Worm (Caenorhabditis elegans): ENCODE results near the gene trxr-2.

Gene trxr-2

DNA sequence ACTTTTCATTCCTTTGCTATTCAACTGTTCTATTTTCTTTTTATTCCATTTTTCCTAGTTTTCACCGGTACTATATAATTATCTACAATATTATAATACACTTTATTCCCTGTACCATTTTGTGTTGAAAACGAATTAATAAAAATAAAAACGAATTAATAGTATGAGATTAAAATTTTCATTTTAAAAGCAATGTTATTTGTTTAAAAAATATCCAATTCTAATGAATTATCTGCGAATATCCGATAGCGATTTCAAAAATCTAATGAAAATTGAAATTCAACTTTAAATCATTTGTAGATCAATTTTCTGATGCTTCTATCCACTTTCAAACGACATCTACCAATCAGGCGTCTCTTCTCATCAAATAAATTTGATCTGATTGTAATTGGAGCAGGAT, at the start of gene trxr-2:
trxr-2 (plus strand) TSS at position 301 of the 400 bp plus-strand sequence.
- TF ChIP-seq Y22D7AL.16 (tag; optimal IDR thresholded peaks at IDR 0.05) (no peak), ceh-18 (tag; optimal IDR thresholded peaks at IDR 0.05) (no peak), F13H6.1 (tag; optimal IDR thresholded peaks at IDR 0.05) (no peak), zip-5 (tag; optimal IDR thresholded peaks at IDR 0.05) (no peak)

DNA sequence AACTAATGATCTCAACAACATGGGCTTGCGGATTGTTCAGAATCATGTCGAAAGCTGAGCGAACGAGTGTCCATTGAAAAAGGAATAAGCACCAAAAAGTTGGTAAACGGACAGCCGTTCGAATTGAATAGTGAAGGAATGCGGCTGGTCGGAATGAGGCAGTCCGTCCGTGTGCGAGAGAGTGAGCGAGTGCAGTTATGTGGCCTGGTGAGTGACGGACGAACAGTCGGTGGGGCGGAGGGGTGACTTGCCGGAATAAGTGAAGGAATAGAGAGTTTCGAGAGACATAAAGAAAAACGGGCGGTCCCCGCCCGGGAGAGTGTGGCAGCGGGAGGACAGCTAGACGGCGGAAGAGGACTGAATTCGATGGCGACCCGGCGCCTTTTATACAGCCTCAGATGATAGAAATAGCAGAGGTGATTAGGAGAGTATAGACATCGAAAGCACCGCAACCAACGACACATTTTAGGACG, 48.2 kb upstream of the trxr-2 start:
- no peak for TF ChIP-seq madf-2 (tag; optimal IDR thresholded peaks at IDR 0.05)
- TF ChIP-seq ceh-19 (GFP tag; optimal IDR thresholded peaks at IDR 0.05) = no peak
- no peak for TF ChIP-seq unc-3 (GFP tag; conservative IDR thresholded peaks at IDR 0.05)
- no peak for TF ChIP-seq unc-3 (tag; optimal IDR thresholded peaks at IDR 0.05)
- TF ChIP-seq K02D7.2 (tag; optimal IDR thresholded peaks at IDR 0.05) = no peak
- no peak for TF ChIP-seq tbx-7 (tag; optimal IDR thresholded peaks at IDR 0.05)
- TF ChIP-seq C38D4.7 (GFP tag; optimal IDR thresholded peaks at IDR 0.05) = peak; percentile 10
- peak; percentile 54 for TF ChIP-seq ceh-6 (GFP tag; optimal IDR thresholded peaks at IDR 0.05)
- TF ChIP-seq ceh-30 (tag; optimal IDR thresholded peaks at IDR 0.05) = peak; percentile 35
- TF ChIP-seq pqm-1 (tag; optimal IDR thresholded peaks at IDR 0.05) = no peak
- TF ChIP-seq rnt-1 (tag; optimal IDR thresholded peaks at IDR 0.05) = peak; percentile 78
- TF ChIP-seq C08G9.2 (tag; optimal IDR thresholded peaks at IDR 0.05) = peak; percentile 36
- peak; percentile 51 for TF ChIP-seq syd-9 (tag; optimal IDR thresholded peaks at IDR 0.05)
- TF ChIP-seq che-1 (tag; optimal IDR thresholded peaks at IDR 0.05) = no peak
- TF ChIP-seq tbx-2 (tag; optimal IDR thresholded peaks at IDR 0.05) = peak; percentile 73
- peak; percentile 66 for TF ChIP-seq ets-4 (tag; optimal IDR thresholded peaks at IDR 0.05)
- TF ChIP-seq pax-1 (tag; optimal IDR thresholded peaks at IDR 0.05) = no peak
- peak; percentile 41 for TF ChIP-seq F13H6.1 (tag; optimal IDR thresholded peaks at IDR 0.05)
- TF ChIP-seq pros-1 (tag; optimal IDR thresholded peaks at IDR 0.05) = no peak
- no peak for TF ChIP-seq ahr-1 (tag; optimal IDR thresholded peaks at IDR 0.05)
- no peak for TF ChIP-seq sox-2 (GFP tag; IDR thresholded peaks at IDR 0.05)
- no peak for TF ChIP-seq ceh-9 (tag; optimal IDR thresholded peaks at IDR 0.05)
- no peak for TF ChIP-seq zip-5 (tag; optimal IDR thresholded peaks at IDR 0.05)
- TF ChIP-seq hlh-30 (tag; optimal IDR thresholded peaks at IDR 0.05; ENCODE audit: insufficient read depth) = no peak
- TF ChIP-seq ref-2 (tag; optimal IDR thresholded peaks at IDR 0.05) = peak; percentile 73
- no peak for TF ChIP-seq hlh-6 (tag; optimal IDR thresholded peaks at IDR 0.05)
- no peak for TF ChIP-seq unc-86 (tag; optimal IDR thresholded peaks at IDR 0.05)
- no peak for TF ChIP-seq K09A11.1 (tag; optimal IDR thresholded peaks at IDR 0.05; ENCODE audit: insufficient read depth)
- TF ChIP-seq pha-2 (tag; optimal IDR thresholded peaks at IDR 0.05) = no peak
- TF ChIP-seq elt-4 (tag; optimal IDR thresholded peaks at IDR 0.05) = no peak
- peak; percentile 43 for TF ChIP-seq eyg-1 (tag; optimal IDR thresholded peaks at IDR 0.05)
- TF ChIP-seq hlh-15 (tag; optimal IDR thresholded peaks at IDR 0.05) = no peak
- no peak for TF ChIP-seq ttx-3 (tag; optimal IDR thresholded peaks at IDR 0.05)
- no peak for TF ChIP-seq ceh-2 (tag; optimal IDR thresholded peaks at IDR 0.05)
- peak; percentile 6 for TF ChIP-seq mec-3 (tag; optimal IDR thresholded peaks at IDR 0.05; ENCODE audit: borderline replicate concordance)
- no peak for TF ChIP-seq lim-6 (tag; optimal IDR thresholded peaks at IDR 0.05)
- no peak for TF ChIP-seq hlh-8 (tag; optimal IDR thresholded peaks at IDR 0.05)
- no peak for TF ChIP-seq lin-11 (tag; optimal IDR thresholded peaks at IDR 0.05)
- TF ChIP-seq fax-1 (tag; optimal IDR thresholded peaks at IDR 0.05) = no peak
- TF ChIP-seq Y22D7AL.16 (tag; optimal IDR thresholded peaks at IDR 0.05) = no peak
- TF ChIP-seq ceh-14 (tag; optimal IDR thresholded peaks at IDR 0.05) = peak; percentile 64
- no peak for TF ChIP-seq nhr-11 (tag; optimal IDR thresholded peaks at IDR 0.05)
- TF ChIP-seq hlh-13 (GFP tag; optimal IDR thresholded peaks at IDR 0.05) = no peak
- TF ChIP-seq ceh-18 (tag; optimal IDR thresholded peaks at IDR 0.05) = peak; percentile 88
- peak; percentile 10 for TF ChIP-seq gmeb-2 (tag; optimal IDR thresholded peaks at IDR 0.05)
- TF ChIP-seq T23F11.4 (GFP tag; optimal IDR thresholded peaks at IDR 0.05) = peak; percentile 57
- TF ChIP-seq npax-4 (tag; optimal IDR thresholded peaks at IDR 0.05) = no peak
- TF ChIP-seq unc-42 (tag; optimal IDR thresholded peaks at IDR 0.05) = no peak
- peak; percentile 66 for TF ChIP-seq sdc-2 (tag; optimal IDR thresholded peaks at IDR 0.05)
- peak; percentile 72 for TF ChIP-seq ceh-34 (tag; optimal IDR thresholded peaks at IDR 0.05)
- TF ChIP-seq pat-9 (tag; optimal IDR thresholded peaks at IDR 0.05) = peak; percentile 46
